Fruit fly (Drosophila melanogaster): ENCODE data around the gene Ubr3.

Ubr3 gene

DNA sequence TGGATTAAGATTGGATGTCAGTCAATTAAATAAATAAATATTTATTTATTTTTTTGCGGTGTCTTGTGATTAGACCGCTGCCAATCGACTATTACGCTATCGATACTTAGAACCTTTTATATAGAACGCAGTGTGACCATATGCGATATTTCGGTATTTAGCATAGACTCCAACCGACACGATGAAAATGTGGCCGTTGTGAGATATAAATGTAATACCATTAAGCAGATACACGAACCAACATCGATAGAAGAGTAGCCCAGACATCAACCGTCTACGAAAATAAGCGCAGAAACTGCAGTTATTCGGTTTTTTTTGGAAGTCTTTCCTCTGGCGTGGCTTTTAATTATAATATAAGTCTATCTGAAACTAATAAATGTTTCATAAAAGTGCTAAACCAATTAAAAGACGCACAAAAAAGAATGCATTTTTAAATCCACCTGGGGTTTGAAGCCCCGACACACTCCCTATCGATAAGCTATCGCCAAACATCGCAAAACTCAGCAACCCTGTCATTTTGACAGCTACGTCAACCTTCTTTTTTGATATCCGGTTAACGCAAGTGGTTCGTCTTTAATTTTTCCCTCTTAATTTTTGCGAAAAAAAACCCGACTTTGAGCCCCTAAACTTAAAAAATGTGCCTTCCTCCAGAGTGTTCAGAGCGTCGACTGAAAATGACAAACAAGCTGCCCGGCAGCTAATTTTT is 2.3 kb upstream of the Ubr3 start, which contains the start of the genes Dhdds and RpS14a (continued):
- peak; percentile 61 for TF ChIP-seq CG17186 (GFP tag; optimal IDR thresholded peaks at IDR 0.05)
- TF ChIP-seq hkb (optimal IDR thresholded peaks at IDR 0.05): peak; percentile 95
- TF ChIP-seq hkb (GFP tag; IDR thresholded peaks at IDR 0.05): peak; percentile 46; the same call in 1 of the 2 replicates
- TF ChIP-seq CG15011 (GFP tag; optimal IDR thresholded peaks at IDR 0.05): peak; percentile 49
- TF ChIP-seq CG11696 (GFP tag; IDR thresholded peaks at IDR 0.05): no peak
- no peak for TF ChIP-seq CG13123 (GFP tag; optimal IDR thresholded peaks at IDR 0.05)
- TF ChIP-seq knrl (GFP tag; IDR thresholded peaks at IDR 0.05; ENCODE audit: partially characterized antibody): peak; percentile 89
- no peak for TF ChIP-seq mld (GFP tag; IDR thresholded peaks at IDR 0.05; ENCODE audit: partially characterized antibody)
- no peak for TF ChIP-seq Dip2 (GFP tag; IDR thresholded peaks at IDR 0.05)
- TF ChIP-seq CG14050 (GFP tag; IDR thresholded peaks at IDR 0.05): no peak
- TF ChIP-seq nau (GFP tag; optimal IDR thresholded peaks at IDR 0.05): peak; percentile 75
- TF ChIP-seq Fer3 (tag; optimal IDR thresholded peaks at IDR 0.05): peak; percentile 24
- TF ChIP-seq Ravus (GFP tag; IDR thresholded peaks at IDR 0.05): no peak
- peak; percentile 67 for TF ChIP-seq CG17385 (GFP tag; optimal IDR thresholded peaks at IDR 0.05)
- no peak for TF ChIP-seq CG1792 (GFP tag; optimal IDR thresholded peaks at IDR 0.05)
- TF ChIP-seq sim (GFP tag; IDR thresholded peaks at IDR 0.05): no peak
- TF ChIP-seq CG9817 (tag; optimal IDR thresholded peaks at IDR 0.05): no peak
- TF ChIP-seq CG4404 (GFP tag; IDR thresholded peaks at IDR 0.05): no peak
- TF ChIP-seq HLH3B (GFP tag; IDR thresholded peaks at IDR 0.05): no peak
- no peak for TF ChIP-seq CG12744 (GFP tag; optimal IDR thresholded peaks at IDR 0.05)
- peak; percentile 54 for TF ChIP-seq odd (GFP tag; optimal IDR thresholded peaks at IDR 0.05)
- TF ChIP-seq abd-A (tag; optimal IDR thresholded peaks at IDR 0.05): no peak
- TF ChIP-seq Doc3 (GFP tag; IDR thresholded peaks at IDR 0.05; ENCODE audit: partially characterized antibody): peak; percentile 69; the same call in 2 of the 3 replicates
- TF ChIP-seq CG32772 (GFP tag; IDR thresholded peaks at IDR 0.05): no peak
- no peak for TF ChIP-seq Deaf1 (tag; optimal IDR thresholded peaks at IDR 0.05)
- no peak for TF ChIP-seq repo (GFP tag; optimal IDR thresholded peaks at IDR 0.05)
- peak; percentile 15; the same call in 1 of the 3 replicates for TF ChIP-seq row (GFP tag; IDR thresholded peaks at IDR 0.05)
- TF ChIP-seq sob (GFP tag; IDR thresholded peaks at IDR 0.05): no peak
- peak; percentile 60; the same call in 1 of the 2 replicates for TF ChIP-seq CG32532 (GFP tag; IDR thresholded peaks at IDR 0.05)
- TF ChIP-seq dmrt11E (tag; optimal IDR thresholded peaks at IDR 0.05): peak; percentile 54
- no peak for TF ChIP-seq CG13894 (tag; optimal IDR thresholded peaks at IDR 0.05)
- TF ChIP-seq CG9215 (GFP tag; IDR thresholded peaks at IDR 0.05): peak; percentile 54; the same call in 1 of the 2 replicates
- peak; percentile 16 for TF ChIP-seq fd3F (GFP tag; optimal IDR thresholded peaks at IDR 0.05)
- peak in 1 of 2 experiments; percentile 34 for TF ChIP-seq Eip74EF (GFP tag; optimal IDR thresholded peaks at IDR 0.05)
- peak; percentile 39 for TF ChIP-seq CG17802 (tag; optimal IDR thresholded peaks at IDR 0.05)
- no peak for TF ChIP-seq p53 (GFP tag; optimal IDR thresholded peaks at IDR 0.05)
- peak; percentile 35; the same call in 1 of the 2 replicates for TF ChIP-seq tna (GFP tag; IDR thresholded peaks at IDR 0.05; ENCODE audit: partially characterized antibody)
- no peak for TF ChIP-seq Dek (tag; optimal IDR thresholded peaks at IDR 0.05)
- TF ChIP-seq lov (optimal IDR thresholded peaks at IDR 0.05): no peak
- 0 out of 3 replicates have a peak, but pooled peaks have one; percentile 29 for TF ChIP-seq lov (GFP tag; IDR thresholded peaks at IDR 0.05)
- peak; percentile 9 for TF ChIP-seq sd (tag; optimal IDR thresholded peaks at IDR 0.05)
- peak; percentile 41 for TF ChIP-seq CG6813 (GFP tag; optimal IDR thresholded peaks at IDR 0.05)
- no peak for TF ChIP-seq Hmx (GFP tag; optimal IDR thresholded peaks at IDR 0.05)
- TF ChIP-seq NFAT (GFP tag; IDR thresholded peaks at IDR 0.05): peak; percentile 33; the same call in 1 of the 2 replicates
- TF ChIP-seq CG12071 (GFP tag; optimal IDR thresholded peaks at IDR 0.05): peak; percentile 57
- TF ChIP-seq Ets65A (GFP tag): peak; percentile 96
- TF ChIP-seq usp (GFP tag; optimal IDR thresholded peaks at IDR 0.05): no peak
- TF ChIP-seq Adf1 (GFP tag; IDR thresholded peaks at IDR 0.05): no peak
- TF ChIP-seq CG8765 (GFP tag; IDR thresholded peaks at IDR 0.05): no peak
- no peak for TF ChIP-seq ham (GFP tag; IDR thresholded peaks at IDR 0.05)

Data from whole organism, embryonic.